Worm (Caenorhabditis elegans): ENCODE data around the gene srbc-60.

Gene srbc-60

ce11 chrV:797241-797640 lies 17.1 kb downstream of the srbc-60 start:
- TF ChIP-seq lin-39 (tag; optimal IDR thresholded peaks at IDR 0.05) (no peak), ZK546.5 (tag; optimal IDR thresholded peaks at IDR 0.05) (no peak), unc-39 (tag; optimal IDR thresholded peaks at IDR 0.05) (no peak), ceh-82 (tag; optimal IDR thresholded peaks at IDR 0.05) (no peak), elt-1 (tag; optimal IDR thresholded peaks at IDR 0.05) (no peak), elt-2 (tag; optimal IDR thresholded peaks at IDR 0.05) (no peak), fkh-2 (tag; optimal IDR thresholded peaks at IDR 0.05) (no peak), mdl-1 (tag; optimal IDR thresholded peaks at IDR 0.05) (no peak), pqm-1 (tag; optimal IDR thresholded peaks at IDR 0.05) (no peak), ztf-4 (tag; optimal IDR thresholded peaks at IDR 0.05) (no peak), ama-1 (optimal IDR thresholded peaks at IDR 0.05) (no peak), skn-1 (tag; optimal IDR thresholded peaks at IDR 0.05) (no peak), nfya-1 (tag; optimal IDR thresholded peaks at IDR 0.05; ENCODE audit: insufficient read depth) (no peak), lin-15B (tag; optimal IDR thresholded peaks at IDR 0.05) (no peak), zag-1 (tag; optimal IDR thresholded peaks at IDR 0.05) (no peak), sea-2 (GFP tag; optimal IDR thresholded peaks at IDR 0.05) (no peak), snpc-4 (tag; optimal IDR thresholded peaks at IDR 0.05) (no peak)

ce11 chrV:800271-800670 lies 20.2 kb downstream of the srbc-60 start:
- TF ChIP-seq elt-1 (tag; optimal IDR thresholded peaks at IDR 0.05) = peak; percentile 52
- no peak for TF ChIP-seq fos-1 (tag; optimal IDR thresholded peaks at IDR 0.05)

ce11 chrV:801555-802060 lies 21.5 kb downstream of the srbc-60 start:
- peak; percentile 84 for TF ChIP-seq elt-1 (tag; optimal IDR thresholded peaks at IDR 0.05)
- no peak for TF ChIP-seq elt-3 (tag; optimal IDR thresholded peaks at IDR 0.05)
- peak; percentile 39 for TF ChIP-seq nhr-25 (tag; optimal IDR thresholded peaks at IDR 0.05)
- no peak for TF ChIP-seq fkh-10 (GFP tag; optimal IDR thresholded peaks at IDR 0.05)
- TF ChIP-seq nhr-23 (tag; optimal IDR thresholded peaks at IDR 0.05) = peak; percentile 21
- TF ChIP-seq fkh-2 (tag; optimal IDR thresholded peaks at IDR 0.05) = no peak
- no peak for TF ChIP-seq skn-1 (tag; optimal IDR thresholded peaks at IDR 0.05)
- TF ChIP-seq mdl-1 (tag; optimal IDR thresholded peaks at IDR 0.05) = no peak
- TF ChIP-seq ZK546.5 (tag; optimal IDR thresholded peaks at IDR 0.05) = no peak
- TF ChIP-seq ceh-9 (tag; optimal IDR thresholded peaks at IDR 0.05) = no peak

- TF ChIP-seq nhr-237 (tag; optimal IDR thresholded peaks at IDR 0.05) (no peak), R02D3.7 (tag; optimal IDR thresholded peaks at IDR 0.05) (no peak), pha-4 (tag; optimal IDR thresholded peaks at IDR 0.05) (no peak), fos-1 (tag; optimal IDR thresholded peaks at IDR 0.05) (no peak), nhr-23 (tag; optimal IDR thresholded peaks at IDR 0.05) (no peak), lin-15B (tag; optimal IDR thresholded peaks at IDR 0.05) (no peak), jun-1 (tag; optimal IDR thresholded peaks at IDR 0.05) (no peak), nhr-28 (tag; optimal IDR thresholded peaks at IDR 0.05) (no peak), nhr-43 (tag; optimal IDR thresholded peaks at IDR 0.05; ENCODE audit: poor library complexity, severe bottlenecking) (no peak), egl-5 (tag; optimal IDR thresholded peaks at IDR 0.05) (no peak)
Measured at ce11 chrV:802726-803125, 22.6 kb downstream of the srbc-60 start.

ce11 chrV:803472-803871 lies 23.4 kb downstream of the srbc-60 start:
- TF ChIP-seq sea-2 (GFP tag; optimal IDR thresholded peaks at IDR 0.05) (no peak), lin-15B (tag; optimal IDR thresholded peaks at IDR 0.05) (no peak), mml-1 (tag; optimal IDR thresholded peaks at IDR 0.05) (no peak), daf-12 (tag; optimal IDR thresholded peaks at IDR 0.05) (no peak), pha-4 (tag; optimal IDR thresholded peaks at IDR 0.05) (no peak), unc-39 (tag; optimal IDR thresholded peaks at IDR 0.05) (no peak), elt-1 (tag; optimal IDR thresholded peaks at IDR 0.05) (no peak), fos-1 (tag; optimal IDR thresholded peaks at IDR 0.05) (no peak), lsy-12 (tag; optimal IDR thresholded peaks at IDR 0.05) (no peak), nhr-77 (tag; optimal IDR thresholded peaks at IDR 0.05) (no peak), lin-39 (tag; optimal IDR thresholded peaks at IDR 0.05) (no peak), nhr-43 (tag; optimal IDR thresholded peaks at IDR 0.05; ENCODE audit: poor library complexity, severe bottlenecking) (no peak), ceh-82 (tag; optimal IDR thresholded peaks at IDR 0.05) (no peak), jun-1 (tag; optimal IDR thresholded peaks at IDR 0.05) (no peak)

Measured in whole organism, L3 larva.